Fruit fly (Drosophila melanogaster) whole organism, wandering third instar larva: Measurements from ENCODE around the gene CG11828.

Experiments used
- CG32264 ChIP-seq: fragments of 200-800 bp; sonication (Bioruptor generic); optimal IDR thresholded peaks from 2 replicates; lab custom pipeline; 2016; ENCODE audit warnings: missing biosample characterization, missing genetic modification characterization
- CG9705 ChIP-seq: fragments of 200-800 bp; sonication (Bioruptor generic); optimal IDR thresholded peaks from 2 replicates; lab custom pipeline; 2018; ENCODE audit warnings: missing biosample characterization, mild to moderate bottlenecking, missing genetic modification characterization
- CrebA ChIP-seq: fragments of 200-800 bp; sonication (Bioruptor generic); optimal IDR thresholded peaks from 2 replicates; lab custom pipeline; 2016; ENCODE audit warnings: missing biosample characterization, mild to moderate bottlenecking, missing genetic modification characterization, borderline replicate concordance
- Dif ChIP-seq: fragments of 200-275, 200-300 bp; sonication (Bioruptor generic); optimal IDR thresholded peaks from 2 replicates; lab custom pipeline; 2018; ENCODE audit warnings: missing biosample characterization, missing genetic modification characterization; ENCODE audit not compliant: partially characterized antibody
- GATAd ChIP-seq: sonication (Bioruptor generic); optimal IDR thresholded peaks from 2 replicates; lab custom pipeline; 2016; ENCODE audit warnings: missing biosample characterization, missing genetic modification characterization
- HLH106 ChIP-seq: fragments of 200-800 bp; optimal IDR thresholded peaks from 3 replicates; lab custom pipeline; 2019; ENCODE audit warnings: missing biosample characterization, mild to moderate bottlenecking, missing genetic modification characterization, moderate library complexity
- Hnf4 ChIP-seq: fragments of 200-800 bp; sonication (Bioruptor generic); optimal IDR thresholded peaks from 2 replicates; lab custom pipeline; 2016; ENCODE audit warnings: missing biosample characterization, mild to moderate bottlenecking, missing genetic modification characterization
- Hr78 ChIP-seq: fragments of >200 bp; optimal IDR thresholded peaks from 2 replicates; lab custom pipeline; 2017; ENCODE audit warnings: missing biosample characterization, missing genetic modification characterization
- Hr83 ChIP-seq: fragments of 200-300 bp; sonication (Bioruptor generic); optimal IDR thresholded peaks from 2 replicates; lab custom pipeline; 2016; ENCODE audit warnings: missing biosample characterization, mild to moderate bottlenecking, missing genetic modification characterization, moderate library complexity; ENCODE audit not compliant: poor library complexity, severe bottlenecking
- Jra ChIP-seq: sonication (Bioruptor generic); optimal IDR thresholded peaks from 2 replicates; lab custom pipeline; 2016; ENCODE audit warnings: missing biosample characterization, missing genetic modification characterization
- N ChIP-seq: fragments of >200 bp; optimal IDR thresholded peaks from 2 replicates; lab custom pipeline; 2018; ENCODE audit warnings: missing biosample characterization, missing external identifiers, missing genetic modification characterization
- OdsH ChIP-seq: fragments of 200-800 bp; sonication (Bioruptor generic); optimal IDR thresholded peaks from 2 replicates; lab custom pipeline; 2016; ENCODE audit warnings: missing biosample characterization, mild to moderate bottlenecking, missing genetic modification characterization
- Rel ChIP-seq, 2 experiments: fragments of 200-800 bp; sonication (Bioruptor generic) in 1 of 2; optimal IDR thresholded peaks; 2 replicates in 1 of 2; 3 replicates in 1 of 2; lab custom pipeline; 2016 to 2019; ENCODE audit warnings: mild to moderate bottlenecking in 2 of 2, missing biosample characterization in 2 of 2, missing genetic modification characterization in 2 of 2, moderate library complexity in 1 of 2
- Sp1 ChIP-seq: fragments of 200-800 bp; sonication (Bioruptor generic); optimal IDR thresholded peaks from 3 replicates; lab custom pipeline; 2019; ENCODE audit warnings: missing biosample characterization, mild to moderate bottlenecking, missing genetic modification characterization, moderate library complexity
- Vsx2 ChIP-seq: fragments of 200-300, 225-300 bp; sonication (Bioruptor generic); optimal IDR thresholded peaks from 2 replicates; lab custom pipeline; 2018; ENCODE audit warnings: missing biosample characterization, missing genetic modification characterization; ENCODE audit not compliant: partially characterized antibody
- brk ChIP-seq: fragments of 200-800 bp; sonication (Bioruptor generic); optimal IDR thresholded peaks from 2 replicates; lab custom pipeline; 2016; ENCODE audit warnings: missing biosample characterization, mild to moderate bottlenecking, missing genetic modification characterization
- dl ChIP-seq, 2 experiments: fragments of 175-275, 200-275 bp in 1 of 2; fragments of 200-275 bp in 1 of 2; sonication (Bioruptor generic); optimal IDR thresholded peaks; lab custom pipeline; 2018; ENCODE audit warnings: mild to moderate bottlenecking in 2 of 2, missing biosample characterization in 2 of 2, missing genetic modification characterization in 2 of 2, moderate library complexity in 2 of 2; ENCODE audit not compliant: partially characterized antibody in 2 of 2, insufficient read depth in 1 of 2
- dsf ChIP-seq: sonication (Bioruptor generic); optimal IDR thresholded peaks from 2 replicates; lab custom pipeline; 2016; ENCODE audit warnings: missing biosample characterization, missing genetic modification characterization, borderline replicate concordance
- ey ChIP-seq: fragments of 200-800 bp; sonication (Bioruptor generic); optimal IDR thresholded peaks from 2 replicates; lab custom pipeline; 2016; ENCODE audit warnings: missing biosample characterization, missing genetic modification characterization
- foxo ChIP-seq, 2 experiments: fragments of 200-800 bp; sonication (Bioruptor generic); optimal IDR thresholded peaks; 2 replicates in 1 of 2; 3 replicates in 1 of 2; lab custom pipeline; 2016 to 2017; ENCODE audit warnings: missing biosample characterization in 2 of 2, missing genetic modification characterization in 2 of 2
- fru ChIP-seq: fragments of 200-800 bp; sonication (Bioruptor generic); optimal IDR thresholded peaks from 3 replicates; lab custom pipeline; 2016; ENCODE audit warnings: missing biosample characterization, mild to moderate bottlenecking, missing genetic modification characterization
- h ChIP-seq: fragments of 200-800 bp; sonication (Bioruptor generic); optimal IDR thresholded peaks from 3 replicates; lab custom pipeline; 2016; ENCODE audit warnings: missing biosample characterization, mild to moderate bottlenecking, missing genetic modification characterization
- jim ChIP-seq: fragments of 175-275, 200-325 bp; sonication (Bioruptor generic); optimal IDR thresholded peaks from 2 replicates; lab custom pipeline; 2016; ENCODE audit warnings: missing biosample characterization, mild to moderate bottlenecking, missing genetic modification characterization
- lola ChIP-seq: fragments of >200 bp; optimal IDR thresholded peaks from 2 replicates; lab custom pipeline; 2017; ENCODE audit warnings: missing biosample characterization, missing genetic modification characterization
- psq ChIP-seq: fragments of 200-800 bp; sonication (Bioruptor generic); optimal IDR thresholded peaks from 3 replicates; lab custom pipeline; 2017; ENCODE audit warnings: missing biosample characterization, mild to moderate bottlenecking, missing genetic modification characterization, moderate library complexity
- rgr ChIP-seq: fragments of 200-800 bp; sonication (Bioruptor generic); optimal IDR thresholded peaks from 3 replicates; lab custom pipeline; 2016; ENCODE audit warnings: missing biosample characterization, mild to moderate bottlenecking, missing genetic modification characterization
- sv ChIP-seq: fragments of 200-800 bp; sonication (Bioruptor generic); optimal IDR thresholded peaks from 3 replicates; lab custom pipeline; 2016; ENCODE audit warnings: missing biosample characterization, missing genetic modification characterization
- tai ChIP-seq: sonication (Bioruptor generic); optimal IDR thresholded peaks from 2 replicates; lab custom pipeline; 2016; ENCODE audit warnings: missing biosample characterization, missing genetic modification characterization
- usp ChIP-seq: fragments of >200 bp; optimal IDR thresholded peaks from 2 replicates; lab custom pipeline; 2017; ENCODE audit warnings: missing biosample characterization, missing genetic modification characterization
- woc ChIP-seq: sonication (Bioruptor generic); optimal IDR thresholded peaks from 2 replicates; lab custom pipeline; 2016; ENCODE audit warnings: missing biosample characterization, mild to moderate bottlenecking, missing genetic modification characterization

The CG11828 gene

DNA sequence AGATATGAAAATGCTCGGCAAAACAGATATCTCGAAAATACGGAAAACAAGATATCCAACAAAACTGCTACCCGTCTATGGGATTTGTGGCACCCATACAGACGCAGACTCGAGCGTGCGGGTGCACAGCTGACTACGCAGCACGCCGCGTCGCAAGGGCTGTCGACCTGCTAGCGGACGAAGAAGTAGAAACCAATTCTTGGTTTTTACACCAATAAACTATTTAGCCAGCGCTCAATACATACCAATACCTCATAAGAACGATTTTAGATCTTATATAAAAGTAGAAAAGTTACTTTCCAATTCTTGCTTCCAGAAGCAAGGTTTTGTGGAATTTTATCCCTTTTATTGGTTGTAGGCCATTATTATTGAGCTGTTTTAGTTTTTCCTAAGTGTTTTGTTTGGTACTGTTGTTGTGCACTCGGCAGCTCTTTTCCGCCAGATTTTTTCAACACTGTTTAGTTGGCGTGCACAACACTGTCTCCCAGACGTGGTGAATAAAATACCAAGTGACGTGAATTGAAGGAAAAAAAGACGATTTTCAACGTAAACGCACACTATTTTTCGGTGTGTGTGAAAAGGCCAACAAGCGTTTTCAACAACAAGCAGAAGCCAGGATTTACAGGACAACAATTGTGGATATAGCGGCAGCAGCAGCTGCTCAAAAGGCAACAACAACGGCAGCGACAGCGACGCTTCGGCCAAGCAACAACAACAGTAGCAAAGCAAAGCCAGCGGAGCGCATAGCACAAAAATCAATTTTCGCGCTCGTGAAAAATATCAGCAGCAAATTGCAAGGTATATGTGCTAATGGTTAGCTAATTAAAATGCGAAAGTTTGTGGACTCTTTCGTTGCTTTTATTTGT lies 34.0 kb upstream of the CG11828 start (continued):
- TF ChIP-seq brk: no peak
- TF ChIP-seq tai (GFP tag; lab: Kevin White, UChicago): no peak
- no peak for TF ChIP-seq CrebA
- TF ChIP-seq CG9705 (GFP tag; lab: Kevin White, UChicago): peak; percentile 82
- peak; percentile 79 for TF ChIP-seq woc (GFP tag; lab: Kevin White, UChicago)
- TF ChIP-seq usp: no peak
- TF ChIP-seq Rel (GFP tag; optimal IDR thresholded peaks at IDR 0.05; lab: Kevin White, UChicago): no peak
- TF ChIP-seq Rel (tag; optimal IDR thresholded peaks at IDR 0.05; lab: Kevin White, UChicago): peak; percentile 66
- TF ChIP-seq Hnf4 (GFP tag; lab: Kevin White, UChicago): peak; percentile 91

DNA sequence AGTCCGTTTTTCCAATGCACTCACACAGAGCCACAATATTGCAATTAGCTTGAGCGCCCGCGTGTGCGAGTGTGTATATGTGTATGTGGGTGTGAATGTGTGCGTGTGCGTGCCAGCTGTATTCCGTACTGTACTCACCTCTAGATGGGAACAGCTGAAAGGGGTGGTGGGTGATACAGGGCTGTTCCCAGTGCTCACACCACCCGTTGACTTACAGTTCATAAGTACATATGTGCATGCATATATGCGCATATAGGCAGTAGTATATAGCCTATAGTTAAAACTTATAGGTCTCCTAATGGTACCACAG lies 33.5 kb upstream of the CG11828 start:
- TF ChIP-seq foxo (GFP tag; optimal IDR thresholded peaks at IDR 0.05; lab: Kevin White, UChicago) (no peak), CG32264 (GFP tag; lab: Kevin White, UChicago) (no peak), Vsx2 (GFP tag; lab: Kevin White, UChicago) (peak; percentile 95), dl (GFP tag; optimal IDR thresholded peaks at IDR 0.05; lab: Kevin White, UChicago; ENCODE audit: insufficient read depth in 1 of 2, partially characterized antibody in 2 of 2) (peak in 1 of 2 experiments; percentile 50), h (GFP tag; lab: Kevin White, UChicago) (peak; percentile 1), sv (GFP tag; lab: Kevin White, UChicago) (no peak), Hnf4 (GFP tag; lab: Kevin White, UChicago) (peak; percentile 1), Sp1 (GFP tag; lab: Kevin White, UChicago) (no peak), Jra (GFP tag; lab: Kevin White, UChicago) (no peak), N (peak; percentile 95), ey (GFP tag; lab: Kevin White, UChicago) (no peak), Hr78 (GFP tag; lab: Kevin White, UChicago) (peak; percentile 34)
- TF ChIP-seq, all 38 proteins: peak for 6

DNA sequence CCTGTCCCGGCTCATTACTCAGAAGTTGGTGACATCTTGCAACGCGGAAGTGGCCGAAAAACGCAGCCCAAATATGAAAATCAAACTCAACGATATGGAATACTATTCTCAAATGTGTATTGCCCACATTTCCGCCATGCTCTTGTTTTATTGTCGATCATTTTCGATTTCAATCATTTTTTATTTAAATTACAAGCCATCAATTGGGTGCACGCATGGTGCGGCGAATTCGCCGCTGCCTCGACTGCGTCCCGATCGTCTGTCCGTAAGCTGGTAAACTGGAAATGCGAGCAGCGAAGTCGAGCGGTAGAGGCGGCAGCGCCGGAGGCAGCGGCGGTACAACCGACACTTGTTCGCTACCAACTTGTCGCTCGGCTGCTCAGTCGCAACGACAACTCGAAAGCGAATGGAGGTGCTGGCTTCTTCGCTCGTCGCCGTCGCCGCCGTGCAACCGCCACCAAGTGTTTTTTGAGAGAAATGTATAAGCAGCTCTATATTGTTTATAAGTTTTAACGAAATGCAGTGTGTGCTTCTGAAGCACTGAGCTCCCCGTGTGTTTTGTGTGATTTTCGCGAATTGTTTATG lies 31.2 kb upstream of the CG11828 start:
- TF ChIP-seq Rel (GFP tag; optimal IDR thresholded peaks at IDR 0.05; lab: Kevin White, UChicago) (no peak), Rel (tag; optimal IDR thresholded peaks at IDR 0.05; lab: Kevin White, UChicago) (peak; percentile 0), Dif (peak; percentile 32), N (no peak), Hr83 (GFP tag; lab: Kevin White, UChicago) (no peak), fru (GFP tag; lab: Kevin White, UChicago) (peak; percentile 34), rgr (GFP tag; lab: Kevin White, UChicago) (peak; percentile 7), h (GFP tag; lab: Kevin White, UChicago) (peak; percentile 56), foxo (GFP tag; optimal IDR thresholded peaks at IDR 0.05; lab: Kevin White, UChicago) (peak in 1 of 2 experiments; percentile 7)

DNA sequence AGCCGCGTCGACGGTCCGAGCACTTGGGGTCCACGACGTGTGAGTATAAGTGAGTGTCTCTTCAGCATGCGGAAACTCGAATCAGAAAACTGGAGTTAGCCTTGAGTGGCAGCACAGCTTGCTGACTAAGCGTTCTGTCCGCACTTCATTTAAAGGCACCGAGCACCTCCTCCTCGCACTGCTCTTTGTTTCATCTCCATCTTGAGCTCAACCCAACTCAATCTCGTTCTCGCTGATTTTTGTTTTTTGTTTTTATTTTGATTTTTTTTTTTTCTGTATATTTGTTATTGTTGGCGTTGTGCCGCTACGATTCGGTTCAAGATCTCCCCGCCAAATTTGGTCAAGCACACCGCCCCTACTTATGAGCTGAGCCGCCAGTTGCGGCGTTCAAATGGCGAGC lies 27.8 kb upstream of the CG11828 start:
- TF ChIP-seq fru (GFP tag; lab: Kevin White, UChicago): no peak
- TF ChIP-seq CG32264 (GFP tag; lab: Kevin White, UChicago): no peak
- no peak for TF ChIP-seq GATAd (GFP tag; lab: Kevin White, UChicago)
- TF ChIP-seq Sp1 (GFP tag; lab: Kevin White, UChicago): no peak
- no peak for TF ChIP-seq psq (GFP tag; lab: Kevin White, UChicago)
- no peak for TF ChIP-seq Rel (GFP tag; optimal IDR thresholded peaks at IDR 0.05; lab: Kevin White, UChicago)
- TF ChIP-seq Rel (tag; optimal IDR thresholded peaks at IDR 0.05; lab: Kevin White, UChicago): no peak
- no peak for TF ChIP-seq HLH106 (tag; lab: Kevin White, UChicago)
- TF ChIP-seq Dif: no peak
- no peak for TF ChIP-seq usp
- TF ChIP-seq jim (GFP tag; lab: Kevin White, UChicago): no peak

DNA sequence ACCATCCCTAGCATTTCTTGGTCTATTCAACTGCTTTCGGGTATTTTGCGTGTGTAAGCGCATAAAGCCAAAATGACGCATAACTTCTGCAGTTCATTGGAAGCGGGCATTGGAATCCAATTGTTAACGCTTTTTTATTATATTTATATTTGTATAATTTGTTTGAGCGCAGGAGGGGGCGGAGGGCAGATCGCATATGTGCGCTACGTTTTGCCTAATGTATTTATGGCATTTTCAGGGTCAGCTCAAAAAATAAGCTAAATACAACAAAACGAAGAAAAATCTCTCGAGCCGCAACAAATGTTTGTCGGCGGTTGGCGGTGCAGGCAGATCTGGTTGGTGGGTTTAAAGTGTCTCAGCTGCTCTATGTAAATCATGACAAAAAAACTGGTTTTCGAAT lies 25.0 kb upstream of the CG11828 start:
- TF ChIP-seq CG32264 (GFP tag; lab: Kevin White, UChicago) (no peak), Rel (GFP tag; optimal IDR thresholded peaks at IDR 0.05; lab: Kevin White, UChicago) (no peak), Rel (tag; optimal IDR thresholded peaks at IDR 0.05; lab: Kevin White, UChicago) (no peak), HLH106 (tag; lab: Kevin White, UChicago) (no peak), OdsH (GFP tag; lab: Kevin White, UChicago) (no peak), jim (GFP tag; lab: Kevin White, UChicago) (no peak), usp (no peak), Hr78 (GFP tag; lab: Kevin White, UChicago) (no peak), rgr (GFP tag; lab: Kevin White, UChicago) (no peak), Vsx2 (GFP tag; lab: Kevin White, UChicago) (no peak), lola (GFP tag; lab: Kevin White, UChicago) (no peak), brk (no peak), ey (GFP tag; lab: Kevin White, UChicago) (no peak), dsf (GFP tag; lab: Kevin White, UChicago) (no peak), Hnf4 (GFP tag; lab: Kevin White, UChicago) (no peak), Hr83 (GFP tag; lab: Kevin White, UChicago) (no peak), woc (GFP tag; lab: Kevin White, UChicago) (no peak)
